Fruit fly (Drosophila melanogaster): ENCODE data around the gene CG11069.

- TF ChIP-seq cic (GFP tag; optimal IDR thresholded peaks at IDR 0.05) (no peak), Mnt (GFP tag; optimal IDR thresholded peaks at IDR 0.05) (no peak), CG11617 (GFP tag; optimal IDR thresholded peaks at IDR 0.05) (no peak), bab1 (GFP tag; optimal IDR thresholded peaks at IDR 0.05) (no peak), CG1620 (GFP tag; optimal IDR thresholded peaks at IDR 0.05) (no peak), CG12768 (GFP tag; optimal IDR thresholded peaks at IDR 0.05) (no peak), Hr96 (GFP tag; optimal IDR thresholded peaks at IDR 0.05) (no peak), toe (GFP tag; optimal IDR thresholded peaks at IDR 0.05) (no peak), tj (GFP tag; optimal IDR thresholded peaks at IDR 0.05) (peak; percentile 84), Crg-1 (GFP tag; optimal IDR thresholded peaks at IDR 0.05) (no peak)
Measured at dm6 chr3R:24845952-24846848, 48.3 kb upstream of the CG11069 start.

All from whole organism, adult.